Fruit fly (Drosophila melanogaster) whole organism, prepupa: Measurements from ENCODE around the gene CG13894.
A peak's percentile ranks its signal among the peaks of the same experiment; 100 is the strongest.

Experiments
- Blimp-1 ChIP-seq: fragments of 200-800 bp; sonication (Bioruptor generic); optimal IDR thresholded peaks from 3 replicates; lab custom pipeline; 2017; ENCODE audit warnings: missing biosample characterization, missing genetic modification characterization, mild to moderate bottlenecking, moderate library complexity, missing genetic modification reagents
- CG10631 ChIP-seq: fragments of 200-800 bp; sonication (Bioruptor generic); optimal IDR thresholded peaks from 2 replicates; lab custom pipeline; 2016; ENCODE audit warnings: missing biosample characterization, missing genetic modification characterization
- CG10669 ChIP-seq: fragments of 200-800 bp; sonication (Bioruptor generic); optimal IDR thresholded peaks from 3 replicates; lab custom pipeline; 2018; ENCODE audit warnings: missing biosample characterization, mild to moderate bottlenecking, missing genetic modification characterization, moderate library complexity
- CG11294 ChIP-seq: fragments of 200-800 bp; sonication (Bioruptor generic); IDR thresholded peaks from 2 replicates; pipeline ENCODE4 v1.3.6; 2022; ENCODE audit warnings: missing biosample characterization, missing genetic modification characterization
- CG11762 ChIP-seq: fragments of 200-800 bp; sonication (Bioruptor generic); optimal IDR thresholded peaks from 3 replicates; lab custom pipeline; 2016; ENCODE audit warnings: missing biosample characterization, missing genetic modification characterization; ENCODE audit not compliant: insufficient read depth
- CG15336 ChIP-seq: fragments of 200-800 bp; sonication (Bioruptor generic); IDR thresholded peaks from 2 replicates; pipeline ENCODE4 v1.3.6; 2022; ENCODE audit warnings: missing biosample characterization, missing genetic modification characterization
- CG1621 ChIP-seq: fragments of 200-800 bp; sonication (Bioruptor generic); optimal IDR thresholded peaks from 3 replicates; lab custom pipeline; 2018; ENCODE audit warnings: missing biosample characterization, mild to moderate bottlenecking, missing genetic modification characterization
- CG16779 ChIP-seq: fragments of 200-800 bp; sonication (Bioruptor generic); optimal IDR thresholded peaks from 3 replicates; lab custom pipeline; 2017; ENCODE audit warnings: missing biosample characterization, mild to moderate bottlenecking, missing genetic modification characterization
- CG3032 ChIP-seq: fragments of 200-800 bp; optimal IDR thresholded peaks from 2 replicates; lab custom pipeline; 2019; ENCODE audit warnings: missing biosample characterization, mild to moderate bottlenecking, missing genetic modification characterization, moderate library complexity
- CG32006 ChIP-seq: fragments of 200-800 bp; sonication (Bioruptor generic); optimal IDR thresholded peaks from 3 replicates; lab custom pipeline; 2017; ENCODE audit warnings: missing biosample characterization, mild to moderate bottlenecking, missing genetic modification characterization
- CG34406 ChIP-seq: fragments of 200-800 bp; sonication (Bioruptor generic); optimal IDR thresholded peaks from 3 replicates; lab custom pipeline; 2016; ENCODE audit warnings: missing biosample characterization, missing genetic modification characterization
- CG3919 ChIP-seq: fragments of 200-800 bp; sonication (Bioruptor generic); optimal IDR thresholded peaks from 3 replicates; lab custom pipeline; 2016; ENCODE audit warnings: missing biosample characterization, missing genetic modification characterization
- CG4318 ChIP-seq: fragments of 200-800 bp; sonication (Bioruptor generic); optimal IDR thresholded peaks from 3 replicates; lab custom pipeline; 2017; ENCODE audit warnings: missing biosample characterization, mild to moderate bottlenecking, missing genetic modification characterization
- CG6163 ChIP-seq: fragments of 200-800 bp; sonication (Bioruptor generic); IDR thresholded peaks from 3 replicates; pipeline ENCODE4 v1.3.6; 2022; ENCODE audit warnings: missing biosample characterization, missing genetic modification characterization
- CG6276 ChIP-seq: fragments of 200-800 bp; sonication (Bioruptor generic); optimal IDR thresholded peaks from 2 replicates; lab custom pipeline; 2017; ENCODE audit warnings: missing biosample characterization, mild to moderate bottlenecking, missing genetic modification characterization
- CG6792 ChIP-seq: fragments of 200-800 bp; sonication (Bioruptor generic); optimal IDR thresholded peaks from 3 replicates; lab custom pipeline; 2016; ENCODE audit warnings: missing biosample characterization, missing genetic modification characterization
- CG6854 ChIP-seq: fragments of 200-800 bp; sonication (Bioruptor generic); optimal IDR thresholded peaks from 2 replicates; lab custom pipeline; 2017; ENCODE audit warnings: missing biosample characterization, mild to moderate bottlenecking, missing genetic modification characterization
- CG7368 ChIP-seq: fragments of 200-800 bp; sonication (Bioruptor generic); optimal IDR thresholded peaks from 3 replicates; lab custom pipeline; 2016; ENCODE audit warnings: missing biosample characterization, missing genetic modification characterization
- CG8119 ChIP-seq: fragments of 200-800 bp; sonication (Bioruptor generic); IDR thresholded peaks from 3 replicates; pipeline ENCODE4 v1.3.6; 2022; ENCODE audit warnings: missing biosample characterization, missing genetic modification characterization
- CG8319 ChIP-seq: fragments of 200-800 bp; sonication (Bioruptor generic); optimal IDR thresholded peaks from 3 replicates; lab custom pipeline; 2016; ENCODE audit warnings: missing biosample characterization, missing genetic modification characterization
- CG9139 ChIP-seq: fragments of 200-800 bp; sonication (Bioruptor generic); optimal IDR thresholded peaks from 3 replicates; lab custom pipeline; 2017; ENCODE audit warnings: missing biosample characterization, mild to moderate bottlenecking, missing genetic modification characterization
- Eip78C ChIP-seq: fragments of 200-800 bp; sonication (Bioruptor generic); peaks from one replicate; lab custom pipeline; 2016; ENCODE audit warnings: missing biosample characterization, missing genetic modification characterization
- Ets21C ChIP-seq: fragments of 200-800 bp; sonication (Bioruptor generic); optimal IDR thresholded peaks from 3 replicates; lab custom pipeline; 2016; ENCODE audit warnings: missing biosample characterization, missing genetic modification characterization
- Ets96B ChIP-seq: fragments of 200-800 bp; optimal IDR thresholded peaks from 2 replicates; lab custom pipeline; 2019; ENCODE audit warnings: missing biosample characterization, mild to moderate bottlenecking, missing genetic modification characterization, moderate library complexity
- Hr39 ChIP-seq: fragments of 200-800 bp; sonication (Bioruptor generic); optimal IDR thresholded peaks from 2 replicates; lab custom pipeline; 2016; ENCODE audit warnings: missing biosample characterization, missing genetic modification characterization
- Hr4 ChIP-seq: fragments of 200-800 bp; sonication (Bioruptor generic); optimal IDR thresholded peaks from 3 replicates; lab custom pipeline; 2016; ENCODE audit warnings: missing biosample characterization, missing genetic modification characterization
- Lpt ChIP-seq: fragments of 200-800 bp; sonication (Bioruptor generic); optimal IDR thresholded peaks from 3 replicates; lab custom pipeline; 2016; ENCODE audit warnings: missing biosample characterization, missing genetic modification characterization
- Met ChIP-seq: fragments of 200-800 bp; sonication (Bioruptor generic); optimal IDR thresholded peaks from 3 replicates; lab custom pipeline; 2016; ENCODE audit warnings: missing biosample characterization, missing genetic modification characterization
- OdsH ChIP-seq: fragments of 200-800 bp; sonication (Bioruptor generic); optimal IDR thresholded peaks from 3 replicates; lab custom pipeline; 2016; ENCODE audit warnings: missing biosample characterization, missing genetic modification characterization
- Sox102F ChIP-seq: fragments of 200-800 bp; sonication (Bioruptor generic); optimal IDR thresholded peaks from 2 replicates; lab custom pipeline; 2016; ENCODE audit warnings: missing biosample characterization, mild to moderate bottlenecking, missing genetic modification characterization
- Sox14 ChIP-seq: fragments of 200-800 bp; sonication (Bioruptor generic); optimal IDR thresholded peaks from 3 replicates; lab custom pipeline; 2016; ENCODE audit warnings: missing biosample characterization, missing genetic modification characterization
- achi ChIP-seq: fragments of 200-800 bp; sonication (Bioruptor generic); optimal IDR thresholded peaks from 3 replicates; lab custom pipeline; 2016; ENCODE audit warnings: missing biosample characterization, missing genetic modification characterization
- acj6 ChIP-seq: fragments of 200-800 bp; sonication (Bioruptor generic); optimal IDR thresholded peaks from 3 replicates; lab custom pipeline; 2016; ENCODE audit warnings: missing biosample characterization, missing genetic modification characterization
- cyc ChIP-seq: fragments of 200-800 bp; sonication (Bioruptor generic); optimal IDR thresholded peaks from 3 replicates; lab custom pipeline; 2016; ENCODE audit warnings: missing biosample characterization, missing genetic modification characterization
- dac ChIP-seq: fragments of 200-800 bp; sonication (Bioruptor generic); optimal IDR thresholded peaks from 2 replicates; lab custom pipeline; 2017; ENCODE audit warnings: missing biosample characterization, mild to moderate bottlenecking, missing genetic modification characterization
- dsx ChIP-seq: fragments of 200-800 bp; optimal IDR thresholded peaks from 3 replicates; lab custom pipeline; 2019; ENCODE audit warnings: missing biosample characterization, mild to moderate bottlenecking, missing genetic modification characterization, moderate library complexity; ENCODE audit not compliant: poor library complexity, severe bottlenecking
- eg ChIP-seq: fragments of 200-800 bp; sonication (Bioruptor generic); IDR thresholded peaks from 3 replicates; pipeline ENCODE4 v1.3.6; 2022; ENCODE audit warnings: missing biosample characterization, missing genetic modification characterization
- esn ChIP-seq: fragments of 200-800 bp; sonication (Bioruptor generic); optimal IDR thresholded peaks from 2 replicates; lab custom pipeline; 2016; ENCODE audit warnings: missing biosample characterization, mild to moderate bottlenecking, missing genetic modification characterization, moderate library complexity
- fd59A ChIP-seq: fragments of 200-800 bp; sonication (Bioruptor generic); optimal IDR thresholded peaks from 2 replicates; lab custom pipeline; 2017; ENCODE audit warnings: missing biosample characterization, mild to moderate bottlenecking, missing genetic modification characterization, missing genetic modification reagents
- fd85E ChIP-seq: fragments of 200-800 bp; sonication (Bioruptor generic); optimal IDR thresholded peaks from 3 replicates; lab custom pipeline; 2016; ENCODE audit warnings: missing biosample characterization, missing genetic modification characterization
- fkh ChIP-seq: fragments of 200-800 bp; sonication (Bioruptor generic); optimal IDR thresholded peaks from 3 replicates; lab custom pipeline; 2017; ENCODE audit warnings: missing biosample characterization, mild to moderate bottlenecking, missing genetic modification characterization, moderate library complexity
- net ChIP-seq: fragments of 200-800 bp; sonication (Bioruptor generic); optimal IDR thresholded peaks from 3 replicates; lab custom pipeline; 2016; ENCODE audit warnings: missing biosample characterization, missing genetic modification characterization
- pdm3 ChIP-seq: fragments of 200-800 bp; sonication (Bioruptor generic); optimal IDR thresholded peaks from 3 replicates; lab custom pipeline; 2016; ENCODE audit warnings: missing biosample characterization, missing genetic modification characterization
- salr ChIP-seq, 2 experiments: fragments of 200-800 bp; sonication (Bioruptor generic); optimal IDR thresholded peaks; 3 replicates each; lab custom pipeline; 2016 to 2018; ENCODE audit warnings: missing biosample characterization in 2 of 2, missing genetic modification characterization in 2 of 2, mild to moderate bottlenecking in 1 of 2
- spab ChIP-seq: fragments of 200-800 bp; sonication (Bioruptor generic); optimal IDR thresholded peaks from 2 replicates; lab custom pipeline; 2017; ENCODE audit warnings: missing biosample characterization, mild to moderate bottlenecking, missing genetic modification characterization, missing genetic modification reagents
- ss ChIP-seq, 2 experiments: fragments of 200-800 bp; sonication (Bioruptor generic); optimal IDR thresholded peaks; 2 replicates in 1 of 2; 3 replicates in 1 of 2; lab custom pipeline; 2017 to 2018; ENCODE audit warnings: mild to moderate bottlenecking in 2 of 2, missing biosample characterization in 2 of 2, missing genetic modification characterization in 2 of 2, moderate library complexity in 1 of 2
- svp ChIP-seq: fragments of 200-800 bp; sonication (Bioruptor generic); peaks from one replicate; lab custom pipeline; 2016; ENCODE audit warnings: missing biosample characterization, missing genetic modification characterization
- vri ChIP-seq: fragments of 200-800 bp; sonication (Bioruptor generic); optimal IDR thresholded peaks from 3 replicates; lab custom pipeline; 2016; ENCODE audit warnings: missing biosample characterization, mild to moderate bottlenecking, missing genetic modification characterization

CG13894 gene

DNA sequence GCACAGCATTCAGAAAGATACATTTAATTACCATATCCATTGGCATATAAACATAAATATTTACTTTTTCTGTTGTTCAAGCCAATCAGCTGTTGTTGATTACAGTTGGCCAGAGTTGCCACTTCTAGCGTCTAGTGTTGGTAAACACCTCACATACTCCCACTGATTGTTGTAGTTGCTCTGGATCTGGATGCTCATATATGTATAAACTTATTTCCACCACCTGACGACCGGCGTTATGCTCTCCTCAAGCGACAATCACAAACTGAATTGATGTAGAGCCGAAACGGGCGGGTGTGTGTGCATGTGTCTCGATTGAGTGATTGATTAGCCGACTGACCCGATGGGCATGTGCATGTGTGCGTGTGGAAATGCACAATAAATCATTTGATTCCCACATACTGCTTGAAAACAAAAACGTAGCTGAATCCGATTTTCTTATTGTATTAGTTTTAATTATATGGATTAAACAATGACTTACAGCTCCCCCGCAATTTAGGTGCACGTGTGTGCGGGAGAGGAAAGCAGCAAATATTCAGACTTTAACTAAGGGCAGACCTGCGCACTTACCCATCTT lies 17.1 kb downstream of the CG13894 start (continued):
- no peak for TF ChIP-seq CG10631 (GFP tag; lab: Kevin White, UChicago)
- no peak for TF ChIP-seq CG32006 (GFP tag; lab: Kevin White, UChicago)
- TF ChIP-seq acj6 (GFP tag; lab: Kevin White, UChicago): no peak
- no peak for TF ChIP-seq Hr4 (GFP tag; lab: Kevin White, UChicago)
- TF ChIP-seq fd85E: no peak
- peak; percentile 36 for TF ChIP-seq achi (GFP tag; lab: Kevin White, UChicago)
- peak; percentile 55 for TF ChIP-seq Sox14
- peak; percentile 39 for TF ChIP-seq CG6792 (GFP tag; lab: Kevin White, UChicago)
- no peak for TF ChIP-seq dac (GFP tag; lab: Kevin White, UChicago)
- peak; percentile 42 for TF ChIP-seq Met
- peak; percentile 6 to 42 for TF ChIP-seq ss (GFP tag; optimal IDR thresholded peaks at IDR 0.05; lab: Kevin White, UChicago)
- TF ChIP-seq Blimp-1: no peak
- peak; percentile 62 for TF ChIP-seq Eip78C (GFP tag; lab: Kevin White, UChicago)
- peak; percentile 97 for TF ChIP-seq fkh (GFP tag; lab: Kevin White, UChicago)
- no peak for TF ChIP-seq CG6276
- TF ChIP-seq CG10669 (GFP tag; lab: Kevin White, UChicago): no peak
- 0 out of 3 replicates have a peak, but pooled peaks have one; percentile 18 for TF ChIP-seq CG8119 (GFP tag; lab: Robert Waterston, UW)
- peak; percentile 57 for TF ChIP-seq Sox102F
- TF ChIP-seq CG6163 (GFP tag; lab: Robert Waterston, UW): no peak
- peak; percentile 15 for TF ChIP-seq CG7368 (GFP tag; lab: Kevin White, UChicago)
- TF ChIP-seq CG11762: no peak
- peak; percentile 7 for TF ChIP-seq Lpt
- TF ChIP-seq CG4318 (GFP tag; lab: Kevin White, UChicago): no peak
- TF ChIP-seq CG15336 (GFP tag; lab: Robert Waterston, UW): peak; percentile 21; the same call in 1 of the 2 replicates
- TF ChIP-seq Ets21C (GFP tag; lab: Kevin White, UChicago): peak; percentile 1
- TF ChIP-seq CG8319 (GFP tag; lab: Kevin White, UChicago): peak; percentile 13
- TF ChIP-seq CG3919: peak; percentile 64
- TF ChIP-seq Hr39: no peak
- no peak for TF ChIP-seq CG34406 (GFP tag; lab: Kevin White, UChicago)
- TF ChIP-seq pdm3 (GFP tag; lab: Kevin White, UChicago): peak; percentile 28
- TF ChIP-seq svp: peak; percentile 65
- no peak for TF ChIP-seq vri
- TF ChIP-seq CG6854: peak; percentile 23
- no peak for TF ChIP-seq CG9139 (GFP tag; lab: Kevin White, UChicago)
- no peak for TF ChIP-seq Ets96B (tag; lab: Kevin White, UChicago)
- TF ChIP-seq eg (GFP tag; lab: Robert Waterston, UW): peak; percentile 14; the same call in 1 of the 3 replicates
- TF ChIP-seq, all 60 proteins: peak for 30

DNA sequence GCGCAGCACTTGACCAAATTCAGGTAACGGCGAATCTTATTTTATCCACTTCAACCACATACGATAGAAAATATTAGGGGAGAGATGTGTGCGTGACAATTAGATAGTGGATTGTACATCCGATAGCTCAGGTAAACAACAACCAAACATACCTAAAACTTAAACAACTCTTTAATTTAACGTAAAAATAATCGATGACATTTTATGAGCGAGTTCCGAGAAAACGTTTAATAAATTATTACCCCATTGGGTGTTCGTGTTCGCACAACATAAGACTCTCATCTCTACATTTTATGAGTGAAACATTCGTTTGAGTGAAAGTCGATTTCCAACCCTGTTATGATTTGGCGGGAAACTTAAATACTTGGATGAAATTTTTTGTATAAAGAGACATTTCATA lies 18.7 kb downstream of the CG13894 start, which contains the start of gene CG17129:
Gene CG17129, minus strand, starts transcription at position 69 of the 400 bp plus-strand sequence.
- TF ChIP-seq CG8319 (GFP tag; lab: Kevin White, UChicago): no peak
- no peak for TF ChIP-seq fd59A (GFP tag; lab: Kevin White, UChicago)
- no peak for TF ChIP-seq ss (GFP tag; optimal IDR thresholded peaks at IDR 0.05; lab: Kevin White, UChicago)
- peak; percentile 2 for TF ChIP-seq CG3032 (tag; lab: Kevin White, UChicago)
- peak; percentile 26 for TF ChIP-seq vri
- no peak for TF ChIP-seq CG4318 (GFP tag; lab: Kevin White, UChicago)
- no peak for TF ChIP-seq CG16779 (tag; lab: Kevin White, UChicago)
- TF ChIP-seq Sox14: peak; percentile 31
- peak; percentile 41; the same call in 1 of the 2 replicates for TF ChIP-seq CG11294 (GFP tag; lab: Robert Waterston, UW)
- TF ChIP-seq OdsH (GFP tag; lab: Kevin White, UChicago): peak; percentile 37
- TF ChIP-seq CG6854: no peak
- no peak for TF ChIP-seq net (GFP tag; lab: Kevin White, UChicago)
- TF ChIP-seq CG15336 (GFP tag; lab: Robert Waterston, UW): no peak
- TF ChIP-seq dsx (GFP tag; lab: Kevin White, UChicago): no peak
- no peak for TF ChIP-seq fd85E
- TF ChIP-seq CG32006 (GFP tag; lab: Kevin White, UChicago): peak; percentile 27
- no peak for TF ChIP-seq CG11762
- TF ChIP-seq CG9139 (GFP tag; lab: Kevin White, UChicago): no peak
- no peak for TF ChIP-seq spab (GFP tag; lab: Kevin White, UChicago)
- TF ChIP-seq cyc (GFP tag; lab: Kevin White, UChicago): peak; percentile 71
- TF ChIP-seq acj6 (GFP tag; lab: Kevin White, UChicago): peak; percentile 42
- peak; percentile 60 for TF ChIP-seq Hr4 (GFP tag; lab: Kevin White, UChicago)
- peak; percentile 32 for TF ChIP-seq achi (GFP tag; lab: Kevin White, UChicago)
- peak; percentile 77 for TF ChIP-seq esn (GFP tag; lab: Kevin White, UChicago)
- no peak for TF ChIP-seq salr (GFP tag; optimal IDR thresholded peaks at IDR 0.05; lab: Kevin White, UChicago)
- TF ChIP-seq Ets21C (GFP tag; lab: Kevin White, UChicago): peak; percentile 53
- peak; percentile 74 for TF ChIP-seq Hr39
- TF ChIP-seq Met: peak; percentile 70
- peak; percentile 63 for TF ChIP-seq svp
- no peak for TF ChIP-seq CG1621 (tag; lab: Kevin White, UChicago)
